Worm (Caenorhabditis elegans) whole organism, L1 larva: ENCODE data around the gene srj-8.

Source experiments
- F16B12.6 ChIP-seq: fragments of 150-350 bp; optimal IDR thresholded peaks from 2 replicates; lab custom pipeline; 2014; ENCODE audit warnings: missing biosample characterization, missing genetic modification characterization
- dpl-1 ChIP-seq, 3 experiments: fragments of 150-350 bp in 2 of 3; sonication (generic microtip) in 1 of 3; optimal IDR thresholded peaks; 2 replicates each; lab custom pipeline; 2014 to 2017; ENCODE audit warnings: missing biosample characterization in 3 of 3, missing genetic modification characterization in 3 of 3, missing genetic modification reagents in 3 of 3
- egl-13 ChIP-seq: sonication (generic microtip); optimal IDR thresholded peaks from 2 replicates; lab custom pipeline; 2016; ENCODE audit warnings: missing genotype, missing genetic modification reagents, missing genetic modification characterization, missing compliant biosample characterization
- elt-3 ChIP-seq, 6 experiments: fragments of 150-350 bp in 1 of 6; sonication (generic microtip); optimal IDR thresholded peaks; 2 replicates each; lab custom pipeline; 2017 to 2018; ENCODE audit warnings: missing biosample characterization in 6 of 6, missing genetic modification characterization in 6 of 6, inconsistent platforms in 1 of 6
- lin-15B ChIP-seq: fragments of 150-350 bp; sonication (generic microtip); optimal IDR thresholded peaks from 3 replicates; lab custom pipeline; 2014; ENCODE audit warnings: missing biosample characterization, missing genetic modification characterization
- nhr-11 ChIP-seq: fragments of 150-350 bp; optimal IDR thresholded peaks from 2 replicates; lab custom pipeline; 2014; ENCODE audit warnings: missing biosample characterization, missing genetic modification characterization
- nhr-12 ChIP-seq: sonication (generic microtip); optimal IDR thresholded peaks from 2 replicates; lab custom pipeline; 2017; ENCODE audit warnings: missing biosample characterization, missing genetic modification characterization
- nhr-71 ChIP-seq: sonication (generic microtip); optimal IDR thresholded peaks from 2 replicates; lab custom pipeline; 2016; ENCODE audit warnings: mild to moderate bottlenecking, missing genetic modification characterization, moderate library complexity, missing compliant biosample characterization
- pag-3 ChIP-seq: sonication (generic microtip); optimal IDR thresholded peaks from 2 replicates; lab custom pipeline; 2017; ENCODE audit warnings: missing genetic modification characterization, mild to moderate bottlenecking, missing compliant biosample characterization, antibody characterized with exemption, borderline replicate concordance; ENCODE audit not compliant: insufficient read depth
- rnt-1 ChIP-seq: sonication (generic microtip); optimal IDR thresholded peaks from 2 replicates; lab custom pipeline; 2016; ENCODE audit warnings: mild to moderate bottlenecking, missing genetic modification characterization, moderate library complexity, missing compliant biosample characterization
- sox-4 ChIP-seq: sonication (generic microtip); optimal IDR thresholded peaks from 2 replicates; lab custom pipeline; 2016; ENCODE audit warnings: missing genetic modification characterization, missing compliant biosample characterization
- tbx-2 ChIP-seq: sonication (generic microtip); optimal IDR thresholded peaks from 2 replicates; lab custom pipeline; 2016; ENCODE audit warnings: missing genetic modification characterization, missing compliant biosample characterization
- unc-86 ChIP-seq: sonication (generic microtip); optimal IDR thresholded peaks from 2 replicates; lab custom pipeline; 2016; ENCODE audit warnings: missing genetic modification characterization, missing compliant biosample characterization
- vab-15 ChIP-seq: sonication (generic microtip); optimal IDR thresholded peaks from 2 replicates; lab custom pipeline; 2017; ENCODE audit warnings: missing genotype, mild to moderate bottlenecking, missing genetic modification characterization, missing compliant biosample characterization

DNA sequence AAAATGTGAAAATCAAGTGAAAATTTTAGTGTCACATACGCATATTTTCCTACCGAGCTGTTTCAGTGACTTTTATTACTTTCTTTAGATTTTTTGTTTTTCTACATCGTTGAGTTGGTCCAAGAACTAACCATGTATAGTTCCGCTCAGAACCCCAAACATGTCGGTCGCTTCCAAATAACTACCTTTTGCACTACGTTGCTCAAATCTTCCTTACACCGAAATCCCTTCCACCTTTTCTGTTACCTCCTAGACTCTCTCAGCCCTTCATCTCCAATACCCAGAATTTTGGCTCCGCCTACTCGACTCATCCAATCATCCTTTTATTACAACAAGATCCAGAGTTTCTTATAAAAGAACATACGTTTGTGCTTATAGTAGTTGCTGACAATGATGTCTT is 37.0 kb downstream of the srj-8 start, which contains the start of gene F35F10.5:
- TF ChIP-seq pag-3 (tag; lab: Kevin White, UChicago) (no peak), dpl-1 (GFP tag; optimal IDR thresholded peaks at IDR 0.05; lab: Kevin White, UChicago) (no peak), nhr-12 (tag; lab: Kevin White, UChicago) (no peak), rnt-1 (tag; lab: Kevin White, UChicago) (no peak), unc-86 (tag; lab: Kevin White, UChicago) (no peak), nhr-11 (tag; lab: Kevin White, UChicago) (no peak), vab-15 (tag; lab: Kevin White, UChicago) (no peak), F16B12.6 (tag; lab: Kevin White, UChicago) (no peak), nhr-71 (tag; lab: Kevin White, UChicago) (no peak), egl-13 (tag; lab: Kevin White, UChicago) (no peak), lin-15B (no peak), sox-4 (tag; lab: Kevin White, UChicago) (no peak), elt-3 (tag; optimal IDR thresholded peaks at IDR 0.05; lab: Kevin White, UChicago) (no peak), tbx-2 (tag; lab: Kevin White, UChicago) (no peak)
